Worm (Caenorhabditis elegans) whole organism, L3 larva: ENCODE data around the gene lgc-18.

Source experiments
- egl-27 ChIP-seq: sonication (generic microtip); optimal IDR thresholded peaks from 4 replicates; lab custom pipeline; 2017; ENCODE audit warnings: missing biosample characterization, missing genetic modification reagents, missing genetic modification characterization
- egl-5 ChIP-seq: fragments of 150-350 bp; optimal IDR thresholded peaks from 2 replicates; lab custom pipeline; 2017; ENCODE audit warnings: missing biosample characterization, missing genetic modification reagents, missing genetic modification characterization, inconsistent platforms
- jun-1 ChIP-seq: fragments of 150-350 bp; optimal IDR thresholded peaks from 2 replicates; lab custom pipeline; 2014; ENCODE audit warnings: missing biosample characterization, missing genetic modification reagents, missing genetic modification characterization
- nhr-28 ChIP-seq: fragments of 150-350 bp; optimal IDR thresholded peaks from 2 replicates; lab custom pipeline; 2014; ENCODE audit warnings: missing biosample characterization, missing genetic modification characterization
- pha-4 ChIP-seq: fragments of 150-350 bp; optimal IDR thresholded peaks from 2 replicates; lab custom pipeline; 2014; ENCODE audit warnings: missing biosample characterization, missing genetic modification reagents, missing genetic modification characterization
- pqm-1 ChIP-seq: fragments of 150-350 bp; optimal IDR thresholded peaks from 2 replicates; lab custom pipeline; 2017; ENCODE audit warnings: missing biosample characterization, missing genetic modification characterization, inconsistent platforms

DNA sequence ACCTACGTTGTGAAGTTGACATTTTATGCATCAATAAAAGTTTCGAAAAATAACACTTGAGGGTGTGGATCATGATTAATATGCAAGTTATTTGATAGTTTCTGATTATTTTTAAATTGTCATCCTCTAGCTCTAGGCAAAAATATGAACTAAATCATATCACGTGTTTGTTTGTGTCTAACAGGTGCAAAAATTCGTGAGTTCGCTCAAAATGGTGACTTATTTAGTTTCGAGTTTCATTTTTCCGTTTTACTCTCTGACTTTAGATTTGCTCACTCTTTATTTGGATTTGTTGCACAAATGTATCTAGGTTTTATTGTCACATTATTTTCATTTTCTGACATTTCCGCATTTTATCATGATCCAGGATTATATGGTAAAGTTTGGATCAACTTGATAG, 7.1 kb upstream of the lgc-18 start, which contains the start of gene lgc-16:
- TF ChIP-seq pha-4, result no peak
- TF ChIP-seq pqm-1 (tag; lab: Kevin White, UChicago), result no peak
- no peak for TF ChIP-seq jun-1 (tag; lab: Kevin White, UChicago)
- no peak for TF ChIP-seq egl-5 (tag; lab: Kevin White, UChicago)
- no peak for TF ChIP-seq egl-27 (tag; lab: Kevin White, UChicago)
- TF ChIP-seq nhr-28 (tag; lab: Kevin White, UChicago), result no peak
